Worm (Caenorhabditis elegans): ENCODE data around the gene skpt-1.
A peak's percentile ranks its signal among the peaks of the same experiment; 100 is the strongest.

Gene skpt-1

ce11 chrIII:5440540-5440939, 7.7 kb downstream of the skpt-1 start, which contains the start of gene W03A5.6:
Gene W03A5.6, minus strand, starts transcription at chrIII:5440640.
- TF ChIP-seq nhr-28 (tag; optimal IDR thresholded peaks at IDR 0.05) (no peak), efl-1 (optimal IDR thresholded peaks at IDR 0.05) (no peak), efl-1 (GFP tag; optimal IDR thresholded peaks at IDR 0.05 in 1 of 2) (no peak), unc-30 (tag; optimal IDR thresholded peaks at IDR 0.05) (no peak), sup-37 (GFP tag; optimal IDR thresholded peaks at IDR 0.05) (no peak), nhr-12 (tag; optimal IDR thresholded peaks at IDR 0.05) (no peak), mab-9 (GFP tag; IDR thresholded peaks at IDR 0.05) (no peak), nhr-85 (tag) (no peak), tbx-2 (tag; optimal IDR thresholded peaks at IDR 0.05) (no peak), fkh-4 (tag; optimal IDR thresholded peaks at IDR 0.05; ENCODE audit: borderline replicate concordance) (no peak), lin-35 (GFP tag; optimal IDR thresholded peaks at IDR 0.05) (no peak), F16B12.6 (tag; optimal IDR thresholded peaks at IDR 0.05) (no peak), snu-23 (GFP tag; optimal IDR thresholded peaks at IDR 0.05) (no peak), nhr-237 (tag; optimal IDR thresholded peaks at IDR 0.05) (no peak), egl-13 (tag; optimal IDR thresholded peaks at IDR 0.05) (no peak)

DNA sequence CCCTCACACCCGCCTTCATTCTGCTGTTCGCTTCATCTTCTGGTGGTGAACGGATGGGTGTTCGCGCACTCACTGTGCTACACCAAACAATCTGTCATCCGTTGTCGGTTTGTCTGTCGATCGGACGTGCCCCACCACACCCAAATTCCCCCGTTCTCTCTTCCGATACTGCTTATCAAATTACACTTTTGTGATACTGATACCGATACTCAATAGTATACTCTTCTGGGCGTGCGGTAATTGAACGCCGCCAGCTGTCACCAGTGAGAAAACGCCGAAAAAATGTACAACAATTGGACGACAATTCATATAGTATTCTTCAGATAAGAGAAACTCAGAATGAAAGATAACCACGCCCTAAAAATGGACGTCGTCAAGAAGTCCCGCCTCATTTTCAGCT, 10.1 kb downstream of the skpt-1 start:
- TF ChIP-seq lin-39 (tag; optimal IDR thresholded peaks at IDR 0.05), result no peak
- TF ChIP-seq C34B4.2 (tag; optimal IDR thresholded peaks at IDR 0.05), result no peak
- no peak for TF ChIP-seq aha-1 (tag; optimal IDR thresholded peaks at IDR 0.05)
- peak in 1 of 6 experiments; percentile 1 for TF ChIP-seq elt-3 (tag; optimal IDR thresholded peaks at IDR 0.05)
- TF ChIP-seq efl-3 (GFP tag; optimal IDR thresholded peaks at IDR 0.05), result no peak

- TF ChIP-seq blmp-1 (tag; optimal IDR thresholded peaks at IDR 0.05) (peak; percentile 81), efl-1 (optimal IDR thresholded peaks at IDR 0.05) (no peak), efl-1 (GFP tag; optimal IDR thresholded peaks at IDR 0.05 in 1 of 2) (no peak)
These were observed 11.9 kb downstream of the skpt-1 start for ce11 chrIII:5436306-5436705.

DNA sequence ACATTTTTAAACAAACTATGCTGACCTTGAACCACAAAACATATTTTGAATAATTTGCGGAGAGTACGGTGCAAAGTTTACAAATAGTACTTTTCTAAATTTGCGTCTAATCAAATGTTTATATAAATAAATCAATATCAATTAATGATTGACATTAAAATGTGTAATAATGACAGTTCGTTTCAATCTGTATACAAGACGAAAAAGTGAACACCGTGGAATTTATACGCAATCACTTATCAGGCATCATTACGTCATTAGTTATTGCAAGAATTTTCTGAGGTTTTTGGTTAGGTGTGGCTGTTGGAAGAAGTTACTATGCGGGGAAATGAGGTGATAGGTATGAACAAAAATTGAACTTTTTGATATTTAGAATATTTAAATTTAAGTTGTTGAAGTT, 21.1 kb downstream of the skpt-1 start:
- TF ChIP-seq fkh-4 (tag; optimal IDR thresholded peaks at IDR 0.05; ENCODE audit: borderline replicate concordance), result no peak
- TF ChIP-seq unc-130 (tag; optimal IDR thresholded peaks at IDR 0.05), result no peak
- TF ChIP-seq dsc-1 (tag; optimal IDR thresholded peaks at IDR 0.05), result no peak
- no peak for TF ChIP-seq fkh-8 (tag; optimal IDR thresholded peaks at IDR 0.05)
- no peak for TF ChIP-seq lsy-2 (tag; optimal IDR thresholded peaks at IDR 0.05)
- no peak for TF ChIP-seq fos-1 (tag; optimal IDR thresholded peaks at IDR 0.05)
- TF ChIP-seq nhr-84 (tag; optimal IDR thresholded peaks at IDR 0.05), result no peak
- no peak for TF ChIP-seq nhr-90 (tag; optimal IDR thresholded peaks at IDR 0.05; ENCODE audit: poor library complexity)

DNA sequence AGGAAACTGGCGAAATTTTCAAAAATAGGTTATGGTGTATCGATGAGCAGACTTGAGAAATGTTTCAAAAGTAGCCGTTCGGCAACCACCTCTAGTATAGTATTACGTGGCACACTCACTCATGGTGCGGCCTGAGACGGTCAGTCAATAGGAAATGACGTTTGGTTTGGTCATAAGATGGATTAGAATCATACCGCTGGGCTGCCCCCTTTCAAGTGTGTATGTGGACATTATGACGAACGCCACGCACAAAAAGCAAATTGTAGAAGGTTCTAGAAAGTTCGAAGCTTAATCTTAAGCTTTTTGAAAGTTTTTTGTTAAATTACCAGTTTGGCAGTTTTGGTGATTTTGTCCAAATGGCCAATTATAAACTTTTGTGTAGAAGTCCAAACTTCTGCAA, 23.8 kb downstream of the skpt-1 start:
- peak; percentile 36 for TF ChIP-seq blmp-1 (tag; optimal IDR thresholded peaks at IDR 0.05)
- no peak for TF ChIP-seq nhr-84 (tag; optimal IDR thresholded peaks at IDR 0.05)
- TF ChIP-seq snu-23 (GFP tag; optimal IDR thresholded peaks at IDR 0.05), result no peak
- TF ChIP-seq nhr-19 (GFP tag; conservative IDR thresholded peaks at IDR 0.05), result no peak
- TF ChIP-seq nhr-85 (tag), result no peak
- TF ChIP-seq elt-2 (tag; optimal IDR thresholded peaks at IDR 0.05), result no peak
- TF ChIP-seq lin-14 (GFP tag; optimal IDR thresholded peaks at IDR 0.05), result peak; percentile 8
- no peak for TF ChIP-seq fkh-10 (GFP tag; optimal IDR thresholded peaks at IDR 0.05)
- no peak for TF ChIP-seq lin-39 (tag; optimal IDR thresholded peaks at IDR 0.05)
- TF ChIP-seq C34B4.2 (tag; optimal IDR thresholded peaks at IDR 0.05), result no peak
- no peak for TF ChIP-seq nhr-47 (tag; optimal IDR thresholded peaks at IDR 0.05)
- no peak for TF ChIP-seq egl-27 (tag; optimal IDR thresholded peaks at IDR 0.05)

ce11 chrIII:5423665-5424133, 24.5 kb downstream of the skpt-1 start, which contains the start of gene dnj-24:
Gene dnj-24, minus strand, starts transcription at chrIII:5424083.
- TF ChIP-seq nhr-237 (tag; optimal IDR thresholded peaks at IDR 0.05) (no peak), irx-1 (tag; optimal IDR thresholded peaks at IDR 0.05) (no peak), nhr-85 (tag) (peak; percentile 79), grh-1 (GFP tag; IDR thresholded peaks at IDR 0.05) (no peak), ama-1 (optimal IDR thresholded peaks at IDR 0.05) (no peak), lin-14 (GFP tag; optimal IDR thresholded peaks at IDR 0.05) (peak; percentile 37), aha-1 (tag; optimal IDR thresholded peaks at IDR 0.05) (no peak), efl-1 (optimal IDR thresholded peaks at IDR 0.05) (no peak), efl-1 (GFP tag; optimal IDR thresholded peaks at IDR 0.05 in 1 of 2) (peak in 1 of 2 experiments; percentile 48), blmp-1 (tag; optimal IDR thresholded peaks at IDR 0.05) (peak; percentile 80), swsn-7 (tag; optimal IDR thresholded peaks at IDR 0.05) (no peak), lsy-2 (tag; optimal IDR thresholded peaks at IDR 0.05) (no peak), lin-35 (GFP tag; optimal IDR thresholded peaks at IDR 0.05) (no peak), rnt-1 (tag; optimal IDR thresholded peaks at IDR 0.05) (no peak), mdl-1 (tag; optimal IDR thresholded peaks at IDR 0.05) (no peak), unc-62 (GFP tag; optimal IDR thresholded peaks at IDR 0.05) (no peak), ets-5 (GFP tag; IDR thresholded peaks at IDR 0.05) (no peak), C04F5.9 (tag; optimal IDR thresholded peaks at IDR 0.05) (no peak), fos-1 (tag; optimal IDR thresholded peaks at IDR 0.05) (no peak), sup-37 (GFP tag; optimal IDR thresholded peaks at IDR 0.05) (no peak)
